Worm (Caenorhabditis elegans): ENCODE data around the gene nspg-14.

Gene nspg-14

DNA sequence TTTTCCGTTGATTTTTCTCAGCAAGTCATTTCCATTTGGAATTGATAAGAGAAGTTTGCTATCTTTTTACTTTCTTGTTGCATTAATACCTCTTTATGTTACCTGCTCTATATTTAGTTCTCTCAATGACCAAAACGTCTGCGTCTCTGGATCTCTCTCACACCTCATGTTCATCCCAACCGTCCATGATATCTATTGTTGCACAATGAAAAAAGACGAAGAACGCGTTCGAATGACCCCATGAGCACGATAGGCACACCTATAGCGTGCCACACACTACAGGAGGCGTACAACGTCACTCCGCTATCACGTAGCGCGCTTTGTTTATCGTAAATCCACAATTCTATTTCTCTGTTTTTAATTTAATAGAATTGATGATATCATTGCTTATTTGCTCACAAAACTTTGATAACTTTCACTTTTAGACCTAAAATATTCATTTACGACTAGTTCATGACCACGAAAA is 26.4 kb downstream of the nspg-14 start, which contains the start of gene Y34B4A.2 (continued):
- TF ChIP-seq mxl-2 (GFP tag; conservative IDR thresholded peaks at IDR 0.05) (no peak), zip-2 (tag; optimal IDR thresholded peaks at IDR 0.05) (no peak), lin-39 (tag; optimal IDR thresholded peaks at IDR 0.05) (no peak), pha-4 (GFP tag; IDR thresholded peaks at IDR 0.05) (no peak), pha-4 (tag; optimal IDR thresholded peaks at IDR 0.05) (no peak), ceh-62 (tag; optimal IDR thresholded peaks at IDR 0.05) (no peak), D1046.2 (GFP tag; IDR thresholded peaks at IDR 0.05) (no peak), fkh-10 (GFP tag; optimal IDR thresholded peaks at IDR 0.05) (no peak), nhr-237 (tag; optimal IDR thresholded peaks at IDR 0.05) (no peak), pqm-1 (tag; optimal IDR thresholded peaks at IDR 0.05) (peak; percentile 15), F10B5.3 (tag; optimal IDR thresholded peaks at IDR 0.05) (no peak), ZK337.2 (GFP tag; IDR thresholded peaks at IDR 0.05) (no peak), hmg-1.1 (GFP tag; IDR thresholded peaks at IDR 0.05) (no peak), dmd-9 (GFP tag; IDR thresholded peaks at IDR 0.05) (no peak), egl-43 (GFP tag; IDR thresholded peaks at IDR 0.05) (no peak), F37D6.2 (tag; optimal IDR thresholded peaks at IDR 0.05) (no peak), T26A8.4 (GFP tag; IDR thresholded peaks at IDR 0.05) (0 out of 2 replicates have a peak, but pooled peaks have one; percentile 32), ces-1 (GFP tag; optimal IDR thresholded peaks at IDR 0.05) (no peak), ceh-20 (GFP tag; IDR thresholded peaks at IDR 0.05) (no peak), fos-1 (tag; optimal IDR thresholded peaks at IDR 0.05) (no peak), Y105C5A.15 (GFP tag; IDR thresholded peaks at IDR 0.05) (no peak), F26F4.8 (GFP tag; conservative IDR thresholded peaks at IDR 0.05) (no peak), mes-2 (tag; optimal IDR thresholded peaks at IDR 0.05; ENCODE audit: poor library complexity, severe bottlenecking) (peak; percentile 53), tra-1 (GFP tag; IDR thresholded peaks at IDR 0.05) (no peak), daf-19 (GFP tag; conservative IDR thresholded peaks at IDR 0.05) (no peak)

DNA sequence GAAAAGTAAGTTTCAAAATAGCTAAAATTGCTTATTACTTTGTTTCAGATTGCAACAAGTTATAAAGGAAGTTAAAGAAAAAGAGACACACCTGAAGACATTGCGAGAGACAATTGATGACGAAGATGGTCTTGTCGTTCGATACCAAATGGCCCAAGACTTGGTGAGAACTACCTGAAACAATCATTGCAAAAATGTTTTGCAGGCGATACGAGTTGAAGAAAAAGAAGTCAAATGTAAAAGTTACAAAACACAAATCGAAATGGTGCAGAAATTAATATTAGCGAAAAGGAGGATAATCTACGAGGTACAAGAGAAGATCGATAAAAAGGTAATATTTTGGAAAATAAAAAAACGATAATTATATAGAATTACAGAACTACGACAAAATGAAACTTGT is 26.8 kb downstream of the nspg-14 start, which contains the start of gene rga-8:
rga-8 (minus strand) TSS at position 101 of the 400 bp plus-strand sequence.
- TF ChIP-seq unc-62 (GFP tag; optimal IDR thresholded peaks at IDR 0.05 in 1 of 2) = peak in 1 of 2 experiments; percentile 1
- no peak for TF ChIP-seq unc-62 (tag; optimal IDR thresholded peaks at IDR 0.05)
- TF ChIP-seq lin-29 (GFP tag; IDR thresholded peaks at IDR 0.05) = no peak

DNA sequence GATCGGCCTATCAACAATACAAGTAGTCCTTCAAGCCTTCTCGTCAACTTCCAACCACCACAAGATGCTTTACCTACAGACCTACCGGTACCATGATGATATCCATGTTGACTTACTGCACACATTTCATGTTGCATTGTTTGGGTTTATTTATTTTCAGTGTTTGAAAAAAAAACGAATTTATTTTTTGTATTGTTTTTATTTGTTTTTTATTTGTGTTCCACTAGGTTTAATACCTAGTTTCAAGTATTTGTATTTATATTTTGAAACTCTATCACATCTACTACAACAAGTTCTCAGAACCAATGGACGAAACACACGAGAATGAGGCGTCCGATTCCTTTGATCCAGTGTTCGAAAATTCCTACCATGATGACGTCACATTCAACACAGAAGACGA is 30.7 kb downstream of the nspg-14 start, which contains the start of gene vps-41:
vps-41 (plus strand) TSS at position 301 of the 400 bp plus-strand sequence.
- TF ChIP-seq tra-1 (GFP tag; IDR thresholded peaks at IDR 0.05) (no peak), Y5F2A.4 (GFP tag; optimal IDR thresholded peaks at IDR 0.05) (no peak), ceh-82 (tag; optimal IDR thresholded peaks at IDR 0.05) (no peak), nhr-11 (tag; optimal IDR thresholded peaks at IDR 0.05) (no peak), jun-1 (tag; optimal IDR thresholded peaks at IDR 0.05) (no peak), nhr-111 (GFP tag; optimal IDR thresholded peaks at IDR 0.05) (no peak), nhr-48 (tag; optimal IDR thresholded peaks at IDR 0.05) (no peak), zip-2 (tag; optimal IDR thresholded peaks at IDR 0.05) (no peak), nhr-41 (GFP tag; IDR thresholded peaks at IDR 0.05) (no peak), lin-13 (GFP tag; optimal IDR thresholded peaks at IDR 0.05) (no peak), snpc-4 (tag; optimal IDR thresholded peaks at IDR 0.05) (no peak), lin-38 (GFP tag; IDR thresholded peaks at IDR 0.05) (no peak), daf-8 (GFP tag; IDR thresholded peaks at IDR 0.05) (no peak), Y48G9A.11 (GFP tag; IDR thresholded peaks at IDR 0.05) (no peak), egl-43 (GFP tag; IDR thresholded peaks at IDR 0.05) (no peak), dmd-9 (GFP tag; IDR thresholded peaks at IDR 0.05) (no peak), nhr-237 (tag; optimal IDR thresholded peaks at IDR 0.05) (no peak), daf-16 (GFP tag; optimal IDR thresholded peaks at IDR 0.05) (no peak), daf-16 (tag; optimal IDR thresholded peaks at IDR 0.05) (no peak), lim-7 (GFP tag; IDR thresholded peaks at IDR 0.05) (no peak), ces-1 (GFP tag; optimal IDR thresholded peaks at IDR 0.05) (no peak)
